Worm (Caenorhabditis elegans) whole organism, early embryonic: Measurements from ENCODE around the gene Y22D7AR.7.

Experiments used
- ama-1 ChIP-seq: fragments of 150-350 bp; optimal IDR thresholded peaks from 2 replicates; lab custom pipeline; 2014
- hnd-1 ChIP-seq: sonication (generic microtip); optimal IDR thresholded peaks from 2 replicates; lab custom pipeline; 2016; ENCODE audit warnings: missing genetic modification characterization, missing compliant biosample characterization

- TF ChIP-seq ama-1 (lab: Kevin White, UChicago), result no peak
- no peak for TF ChIP-seq hnd-1 (tag; lab: Kevin White, UChicago)
Observed at ce11 chrIII:1702337-1702736, 14.4 kb upstream of the Y22D7AR.7 start, which contains the start of gene spex-3.
